Worm (Caenorhabditis elegans): ENCODE measurements around the gene ZK1248.4.
A peak's percentile ranks its signal among the peaks of the same experiment; 100 is the strongest.

The ZK1248.4 gene

ce11 chrII:5845441-5845840 lies 27.0 kb downstream of the ZK1248.4 start, which contains the start of the genes ZK1248.17 and H41C03.3:
Gene ZK1248.17 (minus strand): TSS chrII:5845541.
Gene H41C03.3 (plus strand): TSS chrII:5845777.
- TF ChIP-seq R02D3.7 (tag; optimal IDR thresholded peaks at IDR 0.05) (no peak), unc-39 (tag; optimal IDR thresholded peaks at IDR 0.05) (no peak), ztf-1 (GFP tag; conservative IDR thresholded peaks at IDR 0.05) (no peak)

ce11 chrII:5846181-5846580 lies 27.8 kb downstream of the ZK1248.4 start:
- TF ChIP-seq unc-55 (GFP tag; optimal IDR thresholded peaks at IDR 0.05) = no peak
- TF ChIP-seq Y55F3AM.14 (GFP tag; optimal IDR thresholded peaks at IDR 0.05) = no peak
- no peak for TF ChIP-seq sma-9 (GFP tag; optimal IDR thresholded peaks at IDR 0.05)
- no peak for TF ChIP-seq sma-9 (tag; optimal IDR thresholded peaks at IDR 0.05)
- peak; percentile 25 for TF ChIP-seq fos-1 (tag; optimal IDR thresholded peaks at IDR 0.05)

DNA sequence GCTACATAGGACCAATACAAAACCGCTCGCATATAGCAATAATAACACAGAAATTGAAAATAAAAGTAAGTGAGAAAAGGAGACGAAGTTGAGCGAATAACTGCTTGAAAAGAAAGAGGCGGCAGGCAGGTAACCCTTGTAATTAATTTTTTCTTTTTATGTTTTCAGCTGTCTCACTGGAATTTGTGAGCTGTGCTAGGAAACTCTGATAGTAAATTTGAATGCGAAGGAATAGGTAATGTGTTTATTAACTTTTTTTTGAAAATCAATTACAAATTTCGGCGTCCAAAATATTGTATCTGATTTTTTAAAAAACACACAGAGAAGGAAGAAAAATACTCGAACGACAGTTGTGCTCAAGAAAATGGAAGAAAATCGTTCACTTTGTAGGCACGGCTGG lies 33.6 kb downstream of the ZK1248.4 start, which contains the start of gene H41C03.2:
TSS of gene H41C03.2 (minus strand) at position 101 of the 400 bp plus-strand sequence.
- no peak for TF ChIP-seq unc-39 (tag; optimal IDR thresholded peaks at IDR 0.05)
- no peak for TF ChIP-seq Y55F3AM.14 (GFP tag; optimal IDR thresholded peaks at IDR 0.05)
- TF ChIP-seq gmeb-1 (tag; optimal IDR thresholded peaks at IDR 0.05) = no peak
- no peak for TF ChIP-seq ztf-4 (tag; optimal IDR thresholded peaks at IDR 0.05)
- TF ChIP-seq elt-3 (tag; optimal IDR thresholded peaks at IDR 0.05) = no peak
- TF ChIP-seq crh-2 (tag; optimal IDR thresholded peaks at IDR 0.05) = no peak
- TF ChIP-seq blmp-1 (tag; optimal IDR thresholded peaks at IDR 0.05; ENCODE audit: insufficient read depth) = no peak
- no peak for TF ChIP-seq elt-1 (tag; optimal IDR thresholded peaks at IDR 0.05)
- TF ChIP-seq sma-3 (GFP tag; optimal IDR thresholded peaks at IDR 0.05) = no peak
- TF ChIP-seq snpc-4 (tag; optimal IDR thresholded peaks at IDR 0.05) = no peak
- no peak for TF ChIP-seq ceh-82 (tag; optimal IDR thresholded peaks at IDR 0.05)
- no peak for TF ChIP-seq nhr-25 (tag; optimal IDR thresholded peaks at IDR 0.05)
- no peak for TF ChIP-seq lin-13 (GFP tag; optimal IDR thresholded peaks at IDR 0.05)
- no peak for TF ChIP-seq ZK546.5 (tag; optimal IDR thresholded peaks at IDR 0.05)
- no peak for TF ChIP-seq nhr-77 (tag; optimal IDR thresholded peaks at IDR 0.05)
- TF ChIP-seq lsy-2 (tag; optimal IDR thresholded peaks at IDR 0.05) = no peak
- TF ChIP-seq alr-1 (tag; optimal IDR thresholded peaks at IDR 0.05) = no peak
- TF ChIP-seq nhr-23 (tag; optimal IDR thresholded peaks at IDR 0.05) = no peak
- no peak for TF ChIP-seq unc-55 (GFP tag; optimal IDR thresholded peaks at IDR 0.05)
- no peak for TF ChIP-seq nhr-21 (tag; optimal IDR thresholded peaks at IDR 0.05)

DNA sequence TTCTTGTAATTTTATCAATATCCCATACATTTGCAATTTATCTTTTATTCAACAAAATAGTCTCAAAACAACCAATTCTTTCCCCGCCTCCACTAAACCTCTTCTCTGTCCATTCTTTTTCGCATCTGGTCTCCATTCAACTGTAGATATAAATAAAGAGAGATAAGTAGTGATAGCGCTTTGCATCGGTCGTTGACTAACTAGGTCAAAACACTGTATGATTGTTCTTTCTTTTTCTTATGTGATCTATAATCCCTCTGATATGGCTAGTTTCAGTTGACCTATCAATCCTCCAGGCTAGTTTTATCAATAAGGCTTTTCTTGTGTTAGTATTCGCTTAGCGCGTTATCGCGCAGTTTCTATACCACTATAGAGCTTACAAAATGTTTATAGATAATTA lies 34.9 kb downstream of the ZK1248.4 start:
- peak; percentile 28 for TF ChIP-seq blmp-1 (tag; optimal IDR thresholded peaks at IDR 0.05; ENCODE audit: insufficient read depth)
- TF ChIP-seq nhr-21 (tag; optimal IDR thresholded peaks at IDR 0.05) = peak; percentile 60
- TF ChIP-seq C34F6.9 (tag; optimal IDR thresholded peaks at IDR 0.05) = no peak
- peak; percentile 16 for TF ChIP-seq sma-3 (GFP tag; optimal IDR thresholded peaks at IDR 0.05)
- no peak for TF ChIP-seq elt-3 (tag; optimal IDR thresholded peaks at IDR 0.05)
- peak; percentile 30 for TF ChIP-seq egl-27 (tag; optimal IDR thresholded peaks at IDR 0.05)
- TF ChIP-seq ceh-16 (tag; optimal IDR thresholded peaks at IDR 0.05) = no peak
- no peak for TF ChIP-seq mbf-1 (tag; optimal IDR thresholded peaks at IDR 0.05)
- peak; percentile 18 for TF ChIP-seq sma-9 (GFP tag; optimal IDR thresholded peaks at IDR 0.05)
- TF ChIP-seq sma-9 (tag; optimal IDR thresholded peaks at IDR 0.05) = no peak

DNA sequence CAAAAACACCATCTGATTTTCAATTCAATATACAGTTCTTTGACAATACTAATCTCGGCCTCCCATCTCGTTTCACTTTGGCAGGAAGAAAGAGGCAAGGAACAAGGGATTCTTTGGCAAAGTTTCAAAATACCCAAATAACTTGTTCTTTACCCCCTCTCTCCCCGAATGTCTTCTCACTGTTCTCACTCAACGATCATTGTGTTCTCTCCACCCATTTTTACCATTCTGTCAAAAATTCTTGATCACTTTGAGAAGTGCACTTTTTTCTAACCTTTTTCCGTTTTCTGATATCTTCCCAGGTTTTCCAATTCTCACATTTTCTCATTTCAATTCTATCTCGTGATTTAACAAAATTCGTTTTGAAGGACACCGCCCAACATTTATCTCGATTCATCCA lies 35.7 kb downstream of the ZK1248.4 start, which contains the start of gene H41C03.1:
TSS of gene H41C03.1 (plus strand) at position 301 of the 400 bp plus-strand sequence.
- TF ChIP-seq nhr-25 (tag; optimal IDR thresholded peaks at IDR 0.05) = no peak
- no peak for TF ChIP-seq ceh-16 (tag; optimal IDR thresholded peaks at IDR 0.05)
- TF ChIP-seq nhr-21 (tag; optimal IDR thresholded peaks at IDR 0.05) = no peak
- no peak for TF ChIP-seq nhr-10 (tag; optimal IDR thresholded peaks at IDR 0.05)
- TF ChIP-seq gmeb-1 (tag; optimal IDR thresholded peaks at IDR 0.05) = no peak
- no peak for TF ChIP-seq ama-1 (optimal IDR thresholded peaks at IDR 0.05)
- no peak for TF ChIP-seq elt-1 (tag; optimal IDR thresholded peaks at IDR 0.05)
- TF ChIP-seq unc-62 (GFP tag; optimal IDR thresholded peaks at IDR 0.05) = no peak
- no peak for TF ChIP-seq fos-1 (tag; optimal IDR thresholded peaks at IDR 0.05)

- TF ChIP-seq fos-1 (tag; optimal IDR thresholded peaks at IDR 0.05) (no peak), nhr-25 (tag; optimal IDR thresholded peaks at IDR 0.05) (no peak), skn-1 (tag; optimal IDR thresholded peaks at IDR 0.05) (no peak), ztf-11 (tag; optimal IDR thresholded peaks at IDR 0.05) (no peak), nhr-23 (tag; optimal IDR thresholded peaks at IDR 0.05) (no peak), unc-39 (tag; optimal IDR thresholded peaks at IDR 0.05) (no peak), lin-11 (tag; optimal IDR thresholded peaks at IDR 0.05) (no peak), nhr-10 (tag; optimal IDR thresholded peaks at IDR 0.05) (no peak), lsy-2 (tag; optimal IDR thresholded peaks at IDR 0.05) (no peak), zag-1 (tag; optimal IDR thresholded peaks at IDR 0.05) (no peak)
Observed at ce11 chrII:5858322-5858721, 39.9 kb downstream of the ZK1248.4 start, which contains the start of gene F55C12.4. Gene F55C12.4 (minus strand): TSS chrII:5858422.
